Worm (Caenorhabditis elegans) whole organism, L3 larva: ENCODE data around the gene K10H10.12.

Source experiments
- elt-3 ChIP-seq, 3 experiments: fragments of 150-350 bp in 1 of 3; sonication (generic microtip) in 2 of 3; optimal IDR thresholded peaks; 2 replicates in 2 of 3; 4 replicates in 1 of 3; lab custom pipeline; 2014 to 2017; ENCODE audit warnings: missing biosample characterization in 3 of 3, missing genetic modification characterization in 3 of 3
- lin-15B ChIP-seq: fragments of 150-350 bp; optimal IDR thresholded peaks from 2 replicates; lab custom pipeline; 2014; ENCODE audit warnings: missing biosample characterization, missing genetic modification characterization
- nhr-76 ChIP-seq: fragments of 150-350 bp; sonication (generic microtip); optimal IDR thresholded peaks from 5 replicates; lab custom pipeline; 2014; ENCODE audit warnings: missing biosample characterization, missing genetic modification characterization
- pqm-1 ChIP-seq: fragments of 150-350 bp; optimal IDR thresholded peaks from 2 replicates; lab custom pipeline; 2017; ENCODE audit warnings: missing biosample characterization, missing genetic modification characterization, inconsistent platforms
- unc-39 ChIP-seq: sonication (generic microtip); optimal IDR thresholded peaks from 4 replicates; lab custom pipeline; 2017; ENCODE audit warnings: missing biosample characterization, missing genetic modification characterization
- zag-1 ChIP-seq: fragments of 150-350 bp; optimal IDR thresholded peaks from 2 replicates; lab custom pipeline; 2014; ENCODE audit warnings: missing biosample characterization, missing genetic modification characterization

- TF ChIP-seq elt-3 (tag; optimal IDR thresholded peaks at IDR 0.05; lab: Kevin White, UChicago) (no peak), pqm-1 (no peak), lin-15B (no peak), unc-39 (tag; lab: Kevin White, UChicago) (no peak), zag-1 (tag; lab: Kevin White, UChicago) (no peak), nhr-76 (tag; lab: Kevin White, UChicago) (no peak)
Measured at ce11 chrII:14497848-14498247, 8.3 kb downstream of the K10H10.12 start, which contains the start of gene dhs-8.
